Worm (Caenorhabditis elegans): Measurements from ENCODE around the gene K03H6.1.
A peak's percentile ranks its signal among the peaks of the same experiment; 100 is the strongest.

K03H6.1 gene

ce11 chrIV:1523418-1523817, at the start of gene K03H6.1:
K03H6.1 (plus strand) TSS chrIV:1523718.
- TF ChIP-seq ets-4 (tag; optimal IDR thresholded peaks at IDR 0.05) (no peak), pat-9 (tag; optimal IDR thresholded peaks at IDR 0.05) (no peak), ceh-2 (tag; optimal IDR thresholded peaks at IDR 0.05) (no peak), unc-86 (tag; optimal IDR thresholded peaks at IDR 0.05) (no peak), fkh-6 (tag; optimal IDR thresholded peaks at IDR 0.05) (no peak), npax-4 (tag; optimal IDR thresholded peaks at IDR 0.05) (no peak), ttx-3 (tag; optimal IDR thresholded peaks at IDR 0.05) (no peak), pag-3 (tag; optimal IDR thresholded peaks at IDR 0.05; ENCODE audit: borderline replicate concordance) (no peak), T23F11.4 (GFP tag; optimal IDR thresholded peaks at IDR 0.05) (no peak), hlh-30 (tag; optimal IDR thresholded peaks at IDR 0.05; ENCODE audit: insufficient read depth) (no peak), ceh-9 (tag; optimal IDR thresholded peaks at IDR 0.05) (no peak), ahr-1 (tag; optimal IDR thresholded peaks at IDR 0.05) (no peak), ceh-6 (GFP tag; optimal IDR thresholded peaks at IDR 0.05) (no peak), lim-6 (tag; optimal IDR thresholded peaks at IDR 0.05) (no peak), ceh-30 (tag; optimal IDR thresholded peaks at IDR 0.05) (no peak), nhr-232 (tag; optimal IDR thresholded peaks at IDR 0.05) (no peak), sox-4 (tag; optimal IDR thresholded peaks at IDR 0.05) (no peak), zip-5 (tag; optimal IDR thresholded peaks at IDR 0.05) (no peak), ceh-24 (tag; optimal IDR thresholded peaks at IDR 0.05) (no peak)

- TF ChIP-seq C38D4.7 (GFP tag; optimal IDR thresholded peaks at IDR 0.05) (no peak), unc-86 (tag; optimal IDR thresholded peaks at IDR 0.05) (no peak), npax-4 (tag; optimal IDR thresholded peaks at IDR 0.05) (no peak), pros-1 (tag; optimal IDR thresholded peaks at IDR 0.05) (no peak), tbx-7 (tag; optimal IDR thresholded peaks at IDR 0.05) (no peak), dve-1 (tag; optimal IDR thresholded peaks at IDR 0.05) (no peak), ceh-14 (tag; optimal IDR thresholded peaks at IDR 0.05) (no peak)
Measured at ce11 chrIV:1475009-1475408, 48.5 kb upstream of the K03H6.1 start, which contains the start of gene Y77E11A.12. Y77E11A.12 (minus strand) TSS chrIV:1475109.

ce11 chrIV:1478649-1479048, 44.9 kb upstream of the K03H6.1 start:
- TF ChIP-seq nhr-11 (tag; optimal IDR thresholded peaks at IDR 0.05) (no peak), fkh-6 (tag; optimal IDR thresholded peaks at IDR 0.05) (no peak), lin-11 (tag; optimal IDR thresholded peaks at IDR 0.05) (no peak), ceh-22 (tag; optimal IDR thresholded peaks at IDR 0.05) (no peak), ttx-3 (tag; optimal IDR thresholded peaks at IDR 0.05) (no peak), pat-9 (tag; optimal IDR thresholded peaks at IDR 0.05) (no peak), ahr-1 (tag; optimal IDR thresholded peaks at IDR 0.05) (no peak), ceh-9 (tag; optimal IDR thresholded peaks at IDR 0.05) (no peak), nhr-232 (tag; optimal IDR thresholded peaks at IDR 0.05) (no peak), pqm-1 (tag; optimal IDR thresholded peaks at IDR 0.05) (no peak), tbx-2 (tag; optimal IDR thresholded peaks at IDR 0.05) (no peak), eyg-1 (tag; optimal IDR thresholded peaks at IDR 0.05) (no peak), fkh-10 (GFP tag; optimal IDR thresholded peaks at IDR 0.05) (no peak), C38D4.7 (GFP tag; optimal IDR thresholded peaks at IDR 0.05) (no peak), hlh-6 (tag; optimal IDR thresholded peaks at IDR 0.05) (no peak), pha-2 (tag; optimal IDR thresholded peaks at IDR 0.05) (no peak), ceh-31 (tag; optimal IDR thresholded peaks at IDR 0.05) (no peak), lim-6 (tag; optimal IDR thresholded peaks at IDR 0.05) (no peak), ceh-45 (GFP tag; IDR thresholded peaks at IDR 0.05) (no peak)

ce11 chrIV:1484968-1485474, 38.5 kb upstream of the K03H6.1 start, which contains the start of gene Y77E11A.16:
Y77E11A.16 (plus strand) TSS chrIV:1485424.
- TF ChIP-seq mec-3 (tag; optimal IDR thresholded peaks at IDR 0.05; ENCODE audit: borderline replicate concordance) (no peak), unc-42 (tag; optimal IDR thresholded peaks at IDR 0.05) (peak; percentile 5)
